Worm (Caenorhabditis elegans) whole organism, early embryonic: ENCODE measurements around the gene F09E10.7.

Experiments used
- B0310.2 ChIP-seq: sonication (generic microtip); optimal IDR thresholded peaks from 2 replicates; lab custom pipeline; 2016; ENCODE audit warnings: mild to moderate bottlenecking, missing genetic modification characterization, missing compliant biosample characterization
- F13C5.2 ChIP-seq: sonication (generic microtip); optimal IDR thresholded peaks from 2 replicates; lab custom pipeline; 2017; ENCODE audit warnings: mild to moderate bottlenecking, missing genetic modification characterization, inconsistent platforms, missing compliant biosample characterization
- aly-1 ChIP-seq: sonication (generic microtip); optimal IDR thresholded peaks from 2 replicates; lab custom pipeline; 2016; ENCODE audit warnings: missing genetic modification characterization, missing compliant biosample characterization
- ama-1 ChIP-seq: fragments of 150-350 bp; optimal IDR thresholded peaks from 2 replicates; lab custom pipeline; 2014
- ceh-13 ChIP-seq: fragments of 200-800 bp; sonication (Bioruptor generic); optimal IDR thresholded peaks from 2 replicates; lab custom pipeline; 2018; ENCODE audit warnings: mild to moderate bottlenecking, missing genetic modification characterization, missing compliant biosample characterization
- ceh-36 ChIP-seq: sonication (generic microtip); optimal IDR thresholded peaks from 2 replicates; lab custom pipeline; 2016; ENCODE audit warnings: missing genetic modification characterization, inconsistent platforms, missing compliant biosample characterization
- ets-7 ChIP-seq: sonication (generic microtip); optimal IDR thresholded peaks from 2 replicates; lab custom pipeline; 2016; ENCODE audit warnings: missing genotype, missing genetic modification characterization, missing compliant biosample characterization
- flt-1 ChIP-seq: fragments of 200-800 bp; sonication (Bioruptor generic); IDR thresholded peaks from 2 replicates; pipeline ENCODE4 v1.3.6; 2022; ENCODE audit warnings: missing genetic modification characterization, missing compliant biosample characterization
- hmbx-1 ChIP-seq: sonication (generic microtip); optimal IDR thresholded peaks from 2 replicates; lab custom pipeline; 2016; ENCODE audit warnings: mild to moderate bottlenecking, missing genetic modification characterization, missing compliant biosample characterization
- hmg-4 ChIP-seq: fragments of 200-800 bp; sonication (Bioruptor generic); optimal IDR thresholded peaks from 2 replicates; lab custom pipeline; 2018; ENCODE audit warnings: mild to moderate bottlenecking, missing genetic modification characterization, missing compliant biosample characterization
- hnd-1 ChIP-seq: sonication (generic microtip); optimal IDR thresholded peaks from 2 replicates; lab custom pipeline; 2016; ENCODE audit warnings: missing genetic modification characterization, missing compliant biosample characterization
- pes-1 ChIP-seq: fragments of 200-800 bp; sonication (Bioruptor generic); IDR thresholded peaks from 2 replicates; pipeline ENCODE4 v1.3.6; 2022; ENCODE audit warnings: missing genetic modification reagents, missing genetic modification characterization, missing compliant biosample characterization
- scrt-1 ChIP-seq: fragments of 200-800 bp; sonication (Bioruptor generic); IDR thresholded peaks from 2 replicates; pipeline ENCODE4 v1.3.6; 2022; ENCODE audit warnings: missing genetic modification characterization, missing compliant biosample characterization
- sea-1 ChIP-seq: fragments of 200-800 bp; sonication (Bioruptor generic); conservative IDR thresholded peaks from 2 replicates; pipeline ENCODE4 v1.3.6; 2022; ENCODE audit warnings: missing genetic modification characterization, missing compliant biosample characterization
- tbx-11 ChIP-seq: fragments of 200-800 bp; sonication (Bioruptor generic); IDR thresholded peaks from 2 replicates; pipeline ENCODE4 v1.3.6; 2022; ENCODE audit warnings: missing genetic modification characterization, missing compliant biosample characterization
- tbx-37 ChIP-seq: fragments of 200-800 bp; sonication (Bioruptor generic); conservative IDR thresholded peaks from 2 replicates; pipeline ENCODE4 v1.3.6; 2022; ENCODE audit warnings: missing genetic modification reagents, missing genetic modification characterization, missing compliant biosample characterization
- tra-4 ChIP-seq: sonication (generic microtip); optimal IDR thresholded peaks from 2 replicates; lab custom pipeline; 2017; ENCODE audit warnings: missing genetic modification characterization, missing compliant biosample characterization

Gene F09E10.7

ce11 chrX:1535261-1535660 is 33.6 kb upstream of the F09E10.7 start, which contains the start of gene K06A9.3:
K06A9.3 (minus strand) TSS chrX:1535361.
- TF ChIP-seq ets-7 (tag; lab: Kevin White, UChicago), result no peak
- TF ChIP-seq hmg-4, result no peak
- no peak for TF ChIP-seq F13C5.2 (tag; lab: Kevin White, UChicago)
- TF ChIP-seq tbx-11, result no peak
- no peak for TF ChIP-seq ceh-36 (tag; lab: Kevin White, UChicago)
- TF ChIP-seq tra-4 (tag; lab: Kevin White, UChicago), result no peak
- TF ChIP-seq scrt-1 (GFP tag; lab: Robert Waterston, UW), result no peak
- TF ChIP-seq ama-1, result no peak
- no peak for TF ChIP-seq B0310.2 (tag; lab: Kevin White, UChicago)
- TF ChIP-seq flt-1 (GFP tag; lab: Robert Waterston, UW), result no peak
- no peak for TF ChIP-seq ceh-13 (GFP tag; lab: Kevin White, UChicago)
- TF ChIP-seq aly-1 (tag; lab: Kevin White, UChicago), result no peak
- no peak for TF ChIP-seq hnd-1 (tag; lab: Kevin White, UChicago)
- TF ChIP-seq hmbx-1 (tag; lab: Kevin White, UChicago), result no peak
- TF ChIP-seq sea-1, result no peak
- no peak for TF ChIP-seq tbx-37 (GFP tag; lab: Robert Waterston, UW)
- no peak for TF ChIP-seq pes-1 (GFP tag; lab: Robert Waterston, UW)

ce11 chrX:1529013-1529412 is 27.4 kb upstream of the F09E10.7 start:
- TF ChIP-seq F13C5.2 (tag; lab: Kevin White, UChicago) (no peak), hmg-4 (peak; percentile 47), ceh-13 (GFP tag; lab: Kevin White, UChicago) (no peak), pes-1 (GFP tag; lab: Robert Waterston, UW) (no peak), tbx-11 (no peak)

- no peak for TF ChIP-seq aly-1 (tag; lab: Kevin White, UChicago)
- no peak for TF ChIP-seq hmbx-1 (tag; lab: Kevin White, UChicago)
- no peak for TF ChIP-seq B0310.2 (tag; lab: Kevin White, UChicago)
- TF ChIP-seq ceh-36 (tag; lab: Kevin White, UChicago), result no peak
- TF ChIP-seq hnd-1 (tag; lab: Kevin White, UChicago), result no peak
Observed at ce11 chrX:1528107-1528506, 26.5 kb upstream of the F09E10.7 start.

- TF ChIP-seq ets-7 (tag; lab: Kevin White, UChicago), result no peak
- no peak for TF ChIP-seq ama-1
- no peak for TF ChIP-seq scrt-1 (GFP tag; lab: Robert Waterston, UW)
- no peak for TF ChIP-seq ceh-36 (tag; lab: Kevin White, UChicago)
- no peak for TF ChIP-seq ceh-13 (GFP tag; lab: Kevin White, UChicago)
- TF ChIP-seq F13C5.2 (tag; lab: Kevin White, UChicago), result no peak
- TF ChIP-seq tbx-11, result no peak
- no peak for TF ChIP-seq hmg-4
- TF ChIP-seq hnd-1 (tag; lab: Kevin White, UChicago), result no peak
- TF ChIP-seq tbx-37 (GFP tag; lab: Robert Waterston, UW), result no peak
- no peak for TF ChIP-seq pes-1 (GFP tag; lab: Robert Waterston, UW)
- TF ChIP-seq aly-1 (tag; lab: Kevin White, UChicago), result no peak
- TF ChIP-seq sea-1, result no peak
- TF ChIP-seq flt-1 (GFP tag; lab: Robert Waterston, UW), result no peak
- TF ChIP-seq B0310.2 (tag; lab: Kevin White, UChicago), result no peak
- TF ChIP-seq hmbx-1 (tag; lab: Kevin White, UChicago), result no peak
- no peak for TF ChIP-seq tra-4 (tag; lab: Kevin White, UChicago)
Observed at ce11 chrX:1527338-1527737, 25.7 kb upstream of the F09E10.7 start.

ce11 chrX:1525511-1526172 is 24.0 kb upstream of the F09E10.7 start:
- TF ChIP-seq hmg-4 (no peak), ets-7 (tag; lab: Kevin White, UChicago) (no peak), B0310.2 (tag; lab: Kevin White, UChicago) (no peak), hmbx-1 (tag; lab: Kevin White, UChicago) (no peak), tbx-11 (no peak), hnd-1 (tag; lab: Kevin White, UChicago) (no peak), scrt-1 (GFP tag; lab: Robert Waterston, UW) (no peak), pes-1 (GFP tag; lab: Robert Waterston, UW) (no peak), ceh-36 (tag; lab: Kevin White, UChicago) (no peak), aly-1 (tag; lab: Kevin White, UChicago) (no peak), F13C5.2 (tag; lab: Kevin White, UChicago) (no peak), tra-4 (tag; lab: Kevin White, UChicago) (no peak), sea-1 (no peak), flt-1 (GFP tag; lab: Robert Waterston, UW) (no peak), ama-1 (no peak), ceh-13 (GFP tag; lab: Kevin White, UChicago) (no peak), tbx-37 (GFP tag; lab: Robert Waterston, UW) (no peak)

ce11 chrX:1524559-1524958 is 22.9 kb upstream of the F09E10.7 start:
- peak; percentile 30 for TF ChIP-seq hmg-4
- TF ChIP-seq B0310.2 (tag; lab: Kevin White, UChicago), result no peak
- TF ChIP-seq ceh-36 (tag; lab: Kevin White, UChicago), result no peak
- TF ChIP-seq scrt-1 (GFP tag; lab: Robert Waterston, UW), result no peak

- TF ChIP-seq pes-1 (GFP tag; lab: Robert Waterston, UW), result no peak
- no peak for TF ChIP-seq ceh-13 (GFP tag; lab: Kevin White, UChicago)
- TF ChIP-seq F13C5.2 (tag; lab: Kevin White, UChicago), result no peak
- TF ChIP-seq scrt-1 (GFP tag; lab: Robert Waterston, UW), result no peak
- no peak for TF ChIP-seq hmg-4
- no peak for TF ChIP-seq ceh-36 (tag; lab: Kevin White, UChicago)
- TF ChIP-seq tbx-11, result no peak
- no peak for TF ChIP-seq ets-7 (tag; lab: Kevin White, UChicago)
- TF ChIP-seq ama-1, result no peak
- TF ChIP-seq B0310.2 (tag; lab: Kevin White, UChicago), result no peak
- no peak for TF ChIP-seq tbx-37 (GFP tag; lab: Robert Waterston, UW)
- TF ChIP-seq tra-4 (tag; lab: Kevin White, UChicago), result no peak
- TF ChIP-seq hnd-1 (tag; lab: Kevin White, UChicago), result no peak
- TF ChIP-seq sea-1, result no peak
- TF ChIP-seq aly-1 (tag; lab: Kevin White, UChicago), result no peak
Observed at ce11 chrX:1523272-1523671, 21.6 kb upstream of the F09E10.7 start.
